Fruit fly (Drosophila melanogaster) whole organism, prepupa: ENCODE data around the gene CG31445.

ENCODE experiments used
- CG10631 ChIP-seq: fragments of 200-800 bp; sonication (Bioruptor generic); optimal IDR thresholded peaks from 2 replicates; lab custom pipeline; 2016; ENCODE audit warnings: missing biosample characterization, missing genetic modification characterization
- CG10669 ChIP-seq: fragments of 200-800 bp; sonication (Bioruptor generic); optimal IDR thresholded peaks from 3 replicates; lab custom pipeline; 2018; ENCODE audit warnings: missing biosample characterization, mild to moderate bottlenecking, missing genetic modification characterization, moderate library complexity
- CG11294 ChIP-seq: fragments of 200-800 bp; sonication (Bioruptor generic); IDR thresholded peaks from 2 replicates; pipeline ENCODE4 v1.3.6; 2022; ENCODE audit warnings: missing biosample characterization, missing genetic modification characterization
- CG11762 ChIP-seq: fragments of 200-800 bp; sonication (Bioruptor generic); optimal IDR thresholded peaks from 3 replicates; lab custom pipeline; 2016; ENCODE audit warnings: missing biosample characterization, missing genetic modification characterization; ENCODE audit not compliant: insufficient read depth
- CG11902 ChIP-seq: fragments of 200-800 bp; sonication (Bioruptor generic); optimal IDR thresholded peaks from 3 replicates; lab custom pipeline; 2016; ENCODE audit warnings: missing biosample characterization, missing genetic modification characterization
- CG15336 ChIP-seq: fragments of 200-800 bp; sonication (Bioruptor generic); IDR thresholded peaks from 2 replicates; pipeline ENCODE4 v1.3.6; 2022; ENCODE audit warnings: missing biosample characterization, missing genetic modification characterization
- CG1621 ChIP-seq: fragments of 200-800 bp; sonication (Bioruptor generic); optimal IDR thresholded peaks from 3 replicates; lab custom pipeline; 2018; ENCODE audit warnings: missing biosample characterization, mild to moderate bottlenecking, missing genetic modification characterization
- CG16779 ChIP-seq: fragments of 200-800 bp; sonication (Bioruptor generic); optimal IDR thresholded peaks from 3 replicates; lab custom pipeline; 2017; ENCODE audit warnings: missing biosample characterization, mild to moderate bottlenecking, missing genetic modification characterization
- CG31627 ChIP-seq: fragments of 200-800 bp; sonication (Bioruptor generic); optimal IDR thresholded peaks from 3 replicates; lab custom pipeline; 2016; ENCODE audit warnings: missing biosample characterization, missing genetic modification characterization
- CG34406 ChIP-seq: fragments of 200-800 bp; sonication (Bioruptor generic); optimal IDR thresholded peaks from 3 replicates; lab custom pipeline; 2016; ENCODE audit warnings: missing biosample characterization, missing genetic modification characterization
- CG4318 ChIP-seq: fragments of 200-800 bp; sonication (Bioruptor generic); optimal IDR thresholded peaks from 3 replicates; lab custom pipeline; 2017; ENCODE audit warnings: missing biosample characterization, mild to moderate bottlenecking, missing genetic modification characterization
- CG6792 ChIP-seq: fragments of 200-800 bp; sonication (Bioruptor generic); optimal IDR thresholded peaks from 3 replicates; lab custom pipeline; 2016; ENCODE audit warnings: missing biosample characterization, missing genetic modification characterization
- CG6808 ChIP-seq: fragments of 200-800 bp; sonication (Bioruptor generic); optimal IDR thresholded peaks from 3 replicates; lab custom pipeline; 2017; ENCODE audit warnings: missing biosample characterization, missing genetic modification characterization, mild to moderate bottlenecking, moderate library complexity, missing genetic modification reagents
- CG6854 ChIP-seq: fragments of 200-800 bp; sonication (Bioruptor generic); optimal IDR thresholded peaks from 2 replicates; lab custom pipeline; 2017; ENCODE audit warnings: missing biosample characterization, mild to moderate bottlenecking, missing genetic modification characterization
- CG8119 ChIP-seq: fragments of 200-800 bp; sonication (Bioruptor generic); IDR thresholded peaks from 3 replicates; pipeline ENCODE4 v1.3.6; 2022; ENCODE audit warnings: missing biosample characterization, missing genetic modification characterization
- CG8632 ChIP-seq: fragments of 200-800 bp; sonication (Bioruptor generic); optimal IDR thresholded peaks from 3 replicates; lab custom pipeline; 2016; ENCODE audit warnings: missing biosample characterization, missing genetic modification characterization
- CG9139 ChIP-seq: fragments of 200-800 bp; sonication (Bioruptor generic); optimal IDR thresholded peaks from 3 replicates; lab custom pipeline; 2017; ENCODE audit warnings: missing biosample characterization, mild to moderate bottlenecking, missing genetic modification characterization
- Eip75B ChIP-seq: fragments of 200-800 bp; sonication (Bioruptor generic); optimal IDR thresholded peaks from 3 replicates; lab custom pipeline; 2016; ENCODE audit warnings: missing biosample characterization, missing genetic modification characterization
- Eip93F ChIP-seq: fragments of 200-800 bp; sonication (Bioruptor generic); optimal IDR thresholded peaks from 2 replicates; lab custom pipeline; 2016; ENCODE audit warnings: missing biosample characterization, mild to moderate bottlenecking, missing genetic modification characterization
- Ets21C ChIP-seq: fragments of 200-800 bp; sonication (Bioruptor generic); optimal IDR thresholded peaks from 3 replicates; lab custom pipeline; 2016; ENCODE audit warnings: missing biosample characterization, missing genetic modification characterization
- Ets96B ChIP-seq: fragments of 200-800 bp; optimal IDR thresholded peaks from 2 replicates; lab custom pipeline; 2019; ENCODE audit warnings: missing biosample characterization, mild to moderate bottlenecking, missing genetic modification characterization, moderate library complexity
- Gug ChIP-seq: fragments of 200-800 bp; sonication (Bioruptor generic); IDR thresholded peaks from 2 replicates; pipeline ENCODE4 v1.3.6; 2022; ENCODE audit warnings: missing biosample characterization, missing genetic modification characterization
- Smox ChIP-seq: fragments of 200-800 bp; sonication (Bioruptor generic); optimal IDR thresholded peaks from 3 replicates; lab custom pipeline; 2016; ENCODE audit warnings: missing biosample characterization, missing genetic modification characterization
- Sox102F ChIP-seq: fragments of 200-800 bp; sonication (Bioruptor generic); optimal IDR thresholded peaks from 2 replicates; lab custom pipeline; 2016; ENCODE audit warnings: missing biosample characterization, mild to moderate bottlenecking, missing genetic modification characterization
- Sox14 ChIP-seq: fragments of 200-800 bp; sonication (Bioruptor generic); optimal IDR thresholded peaks from 3 replicates; lab custom pipeline; 2016; ENCODE audit warnings: missing biosample characterization, missing genetic modification characterization
- Sox15 ChIP-seq: fragments of 200-800 bp; sonication (Bioruptor generic); optimal IDR thresholded peaks from 3 replicates; lab custom pipeline; 2016; ENCODE audit warnings: missing biosample characterization, missing genetic modification characterization
- achi ChIP-seq: fragments of 200-800 bp; sonication (Bioruptor generic); optimal IDR thresholded peaks from 3 replicates; lab custom pipeline; 2016; ENCODE audit warnings: missing biosample characterization, missing genetic modification characterization
- acj6 ChIP-seq: fragments of 200-800 bp; sonication (Bioruptor generic); optimal IDR thresholded peaks from 3 replicates; lab custom pipeline; 2016; ENCODE audit warnings: missing biosample characterization, missing genetic modification characterization
- cyc ChIP-seq: fragments of 200-800 bp; sonication (Bioruptor generic); optimal IDR thresholded peaks from 3 replicates; lab custom pipeline; 2016; ENCODE audit warnings: missing biosample characterization, missing genetic modification characterization
- dac ChIP-seq: fragments of 200-800 bp; sonication (Bioruptor generic); optimal IDR thresholded peaks from 2 replicates; lab custom pipeline; 2017; ENCODE audit warnings: missing biosample characterization, mild to moderate bottlenecking, missing genetic modification characterization
- dsx ChIP-seq: fragments of 200-800 bp; optimal IDR thresholded peaks from 3 replicates; lab custom pipeline; 2019; ENCODE audit warnings: missing biosample characterization, mild to moderate bottlenecking, missing genetic modification characterization, moderate library complexity; ENCODE audit not compliant: poor library complexity, severe bottlenecking
- eg ChIP-seq: fragments of 200-800 bp; sonication (Bioruptor generic); IDR thresholded peaks from 3 replicates; pipeline ENCODE4 v1.3.6; 2022; ENCODE audit warnings: missing biosample characterization, missing genetic modification characterization
- esn ChIP-seq: fragments of 200-800 bp; sonication (Bioruptor generic); optimal IDR thresholded peaks from 2 replicates; lab custom pipeline; 2016; ENCODE audit warnings: missing biosample characterization, mild to moderate bottlenecking, missing genetic modification characterization, moderate library complexity
- fd59A ChIP-seq: fragments of 200-800 bp; sonication (Bioruptor generic); optimal IDR thresholded peaks from 2 replicates; lab custom pipeline; 2017; ENCODE audit warnings: missing biosample characterization, mild to moderate bottlenecking, missing genetic modification characterization, missing genetic modification reagents
- lz ChIP-seq: fragments of 200-800 bp; sonication (Bioruptor generic); optimal IDR thresholded peaks from 3 replicates; lab custom pipeline; 2016; ENCODE audit warnings: missing biosample characterization, missing genetic modification characterization
- pdm3 ChIP-seq: fragments of 200-800 bp; sonication (Bioruptor generic); optimal IDR thresholded peaks from 3 replicates; lab custom pipeline; 2016; ENCODE audit warnings: missing biosample characterization, missing genetic modification characterization
- salr ChIP-seq, 2 experiments: fragments of 200-800 bp; sonication (Bioruptor generic); optimal IDR thresholded peaks; 3 replicates each; lab custom pipeline; 2016 to 2018; ENCODE audit warnings: missing biosample characterization in 2 of 2, missing genetic modification characterization in 2 of 2, mild to moderate bottlenecking in 1 of 2
- spab ChIP-seq: fragments of 200-800 bp; sonication (Bioruptor generic); optimal IDR thresholded peaks from 2 replicates; lab custom pipeline; 2017; ENCODE audit warnings: missing biosample characterization, mild to moderate bottlenecking, missing genetic modification characterization, missing genetic modification reagents
- ss ChIP-seq, 2 experiments: fragments of 200-800 bp; sonication (Bioruptor generic); optimal IDR thresholded peaks; 2 replicates in 1 of 2; 3 replicates in 1 of 2; lab custom pipeline; 2017 to 2018; ENCODE audit warnings: mild to moderate bottlenecking in 2 of 2, missing biosample characterization in 2 of 2, missing genetic modification characterization in 2 of 2, moderate library complexity in 1 of 2
- svp ChIP-seq: fragments of 200-800 bp; sonication (Bioruptor generic); peaks from one replicate; lab custom pipeline; 2016; ENCODE audit warnings: missing biosample characterization, missing genetic modification characterization
- topi ChIP-seq: fragments of 200-800 bp; sonication (Bioruptor generic); optimal IDR thresholded peaks from 3 replicates; lab custom pipeline; 2016; ENCODE audit warnings: missing biosample characterization, missing genetic modification characterization
- vri ChIP-seq: fragments of 200-800 bp; sonication (Bioruptor generic); optimal IDR thresholded peaks from 3 replicates; lab custom pipeline; 2016; ENCODE audit warnings: missing biosample characterization, mild to moderate bottlenecking, missing genetic modification characterization

The CG31445 gene

dm6 chr3R:29244727-29245126 lies at the start of gene CG31445:
Gene CG31445 (minus strand): TSS chr3R:29244827.
- peak; percentile 9 for TF ChIP-seq svp (GFP tag; lab: Kevin White, UChicago)
- TF ChIP-seq CG31627 (GFP tag; lab: Kevin White, UChicago) = no peak

dm6 chr3R:29293457-29293856 lies 48.8 kb upstream of the CG31445 start:
- TF ChIP-seq Sox15 (GFP tag; lab: Kevin White, UChicago) (no peak), lz (no peak), eg (GFP tag; lab: Robert Waterston, UW) (no peak), CG11762 (GFP tag; lab: Kevin White, UChicago) (no peak), CG8119 (GFP tag; lab: Robert Waterston, UW) (no peak), CG11294 (GFP tag; lab: Robert Waterston, UW) (no peak), CG1621 (tag; lab: Kevin White, UChicago) (no peak), esn (GFP tag; lab: Kevin White, UChicago) (no peak), CG10631 (GFP tag; lab: Kevin White, UChicago) (no peak)

dm6 chr3R:29291932-29292331 lies 47.3 kb upstream of the CG31445 start:
- TF ChIP-seq Sox14 (GFP tag; lab: Kevin White, UChicago) (no peak), svp (GFP tag; lab: Kevin White, UChicago) (peak; percentile 50)

DNA sequence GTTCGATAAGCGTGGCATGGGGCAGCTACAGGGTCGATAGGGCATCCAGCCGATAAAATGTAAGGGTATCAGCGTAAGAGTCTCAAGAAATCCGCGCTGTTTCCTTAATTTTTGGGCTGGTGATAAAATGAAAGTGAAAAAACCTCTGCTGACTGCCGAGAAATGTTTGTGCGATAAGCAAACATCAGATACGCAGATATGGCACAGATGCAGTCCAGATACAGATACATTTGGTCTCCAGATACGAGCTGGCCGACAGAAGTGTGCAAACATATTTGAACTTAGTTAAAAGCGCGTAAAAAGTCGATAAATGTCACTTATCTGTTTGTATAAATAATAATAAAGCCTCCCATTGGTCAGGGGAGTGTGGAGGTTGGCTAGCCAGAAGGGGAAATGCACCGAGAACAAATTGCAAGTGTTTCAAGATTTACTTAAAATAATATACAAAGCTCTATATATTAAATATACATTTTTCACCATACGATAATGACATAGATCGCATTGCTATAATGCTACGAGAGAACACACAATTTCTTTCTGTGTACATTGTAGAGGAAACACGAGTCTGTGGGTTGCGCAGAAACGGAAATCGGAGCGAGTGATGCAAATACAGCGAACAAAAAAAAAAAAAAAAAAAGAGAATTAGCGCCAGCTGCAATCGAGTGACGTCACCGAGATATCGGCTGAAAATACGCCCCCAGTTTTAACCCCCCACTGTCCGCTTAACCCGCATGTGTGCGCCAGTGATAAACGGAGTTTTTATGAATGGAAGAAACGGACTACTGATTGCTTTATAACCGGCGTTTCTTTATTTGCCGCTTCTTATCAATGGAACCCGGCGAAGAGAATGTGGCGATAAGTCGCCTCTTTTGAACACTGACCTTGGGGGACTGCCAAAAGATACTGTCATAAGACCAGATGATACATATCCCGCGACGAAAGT lies 46.2 kb upstream of the CG31445 start:
- TF ChIP-seq CG6854 (GFP tag; lab: Kevin White, UChicago) (no peak), dsx (GFP tag; lab: Kevin White, UChicago) (peak; percentile 15), cyc (GFP tag; lab: Kevin White, UChicago) (peak; percentile 50), CG9139 (no peak), achi (GFP tag; lab: Kevin White, UChicago) (peak; percentile 64), CG1621 (tag; lab: Kevin White, UChicago) (peak; percentile 34), Ets21C (GFP tag; lab: Kevin White, UChicago) (no peak), CG34406 (GFP tag; lab: Kevin White, UChicago) (peak; percentile 15), Eip75B (peak; percentile 50), CG31627 (GFP tag; lab: Kevin White, UChicago) (no peak), CG4318 (GFP tag; lab: Kevin White, UChicago) (no peak), vri (peak; percentile 56), pdm3 (GFP tag; lab: Kevin White, UChicago) (peak; percentile 18), CG8632 (peak; percentile 2), CG10631 (GFP tag; lab: Kevin White, UChicago) (peak; percentile 61), CG10669 (GFP tag; lab: Kevin White, UChicago) (peak; percentile 66), eg (GFP tag; lab: Robert Waterston, UW) (peak; percentile 86), ss (GFP tag; optimal IDR thresholded peaks at IDR 0.05; lab: Kevin White, UChicago) (peak; percentile 17 to 29), dac (GFP tag; lab: Kevin White, UChicago) (no peak), CG11762 (GFP tag; lab: Kevin White, UChicago) (peak; percentile 23), fd59A (GFP tag; lab: Kevin White, UChicago) (no peak), Eip93F (GFP tag; lab: Kevin White, UChicago) (no peak), Gug (GFP tag; lab: Robert Waterston, UW) (peak; percentile 58; the same call in 1 of the 2 replicates), CG6792 (GFP tag; lab: Kevin White, UChicago) (peak; percentile 16), spab (peak; percentile 68), CG11902 (GFP tag; lab: Kevin White, UChicago) (no peak), CG15336 (GFP tag; lab: Robert Waterston, UW) (0 out of 2 replicates have a peak, but pooled peaks have one; percentile 31), Ets96B (peak; percentile 74), lz (peak; percentile 25), CG16779 (tag; lab: Kevin White, UChicago) (no peak), Sox15 (GFP tag; lab: Kevin White, UChicago) (no peak), salr (GFP tag; optimal IDR thresholded peaks at IDR 0.05; lab: Kevin White, UChicago) (no peak), acj6 (GFP tag; lab: Kevin White, UChicago) (peak; percentile 27), topi (GFP tag; lab: Kevin White, UChicago) (peak; percentile 72), CG6808 (GFP tag; lab: Kevin White, UChicago) (peak; percentile 63), Sox102F (GFP tag; lab: Kevin White, UChicago) (no peak), Smox (GFP tag; lab: Kevin White, UChicago) (no peak)
